Worm (Caenorhabditis elegans) whole organism, L3 larva: ENCODE data around the gene atln-1.

ENCODE experiments used
- aly-2 ChIP-seq: fragments of 150-350 bp; optimal IDR thresholded peaks from 2 replicates; lab custom pipeline; 2014; ENCODE audit warnings: missing biosample characterization, missing genetic modification characterization
- fkh-10 ChIP-seq: sonication (generic microtip); optimal IDR thresholded peaks from 2 replicates; lab custom pipeline; 2017; ENCODE audit warnings: missing biosample characterization, missing genetic modification reagents, missing genetic modification characterization
- fos-1 ChIP-seq: fragments of 150-350 bp; optimal IDR thresholded peaks from 2 replicates; lab custom pipeline; 2014; ENCODE audit warnings: missing biosample characterization, missing genetic modification characterization
- lsy-12 ChIP-seq: sonication (generic microtip); optimal IDR thresholded peaks from 2 replicates; lab custom pipeline; 2016; ENCODE audit warnings: mild to moderate bottlenecking, missing genetic modification characterization, missing compliant biosample characterization
- mdl-1 ChIP-seq: fragments of 150-350 bp; optimal IDR thresholded peaks from 2 replicates; lab custom pipeline; 2014; ENCODE audit warnings: missing biosample characterization, missing genetic modification characterization
- nhr-11 ChIP-seq: fragments of 150-350 bp; optimal IDR thresholded peaks from 2 replicates; lab custom pipeline; 2014; ENCODE audit warnings: missing biosample characterization, missing genetic modification characterization
- nhr-12 ChIP-seq: fragments of 150-350 bp; optimal IDR thresholded peaks from 2 replicates; lab custom pipeline; 2014; ENCODE audit warnings: missing biosample characterization, missing genetic modification characterization
- nhr-237 ChIP-seq: fragments of 150-350 bp; optimal IDR thresholded peaks from 2 replicates; lab custom pipeline; 2014; ENCODE audit warnings: missing biosample characterization, missing genetic modification characterization
- nhr-76 ChIP-seq: fragments of 150-350 bp; sonication (generic microtip); optimal IDR thresholded peaks from 5 replicates; lab custom pipeline; 2014; ENCODE audit warnings: missing biosample characterization, missing genetic modification characterization
- pha-4 ChIP-seq: fragments of 150-350 bp; optimal IDR thresholded peaks from 2 replicates; lab custom pipeline; 2014; ENCODE audit warnings: missing biosample characterization, missing genetic modification reagents, missing genetic modification characterization
- pqm-1 ChIP-seq: fragments of 150-350 bp; optimal IDR thresholded peaks from 2 replicates; lab custom pipeline; 2017; ENCODE audit warnings: missing biosample characterization, missing genetic modification characterization, inconsistent platforms
- skn-1 ChIP-seq: fragments of 150-350 bp; optimal IDR thresholded peaks from 2 replicates; lab custom pipeline; 2014; ENCODE audit warnings: missing biosample characterization, missing genetic modification characterization
- unc-62 ChIP-seq: fragments of 150-350 bp; sonication (generic microtip); optimal IDR thresholded peaks from 4 replicates; lab custom pipeline; 2014; ENCODE audit warnings: missing biosample characterization, missing genetic modification reagents, missing genetic modification characterization
- ztf-11 ChIP-seq: fragments of 150-350 bp; optimal IDR thresholded peaks from 2 replicates; lab custom pipeline; 2014; ENCODE audit warnings: missing biosample characterization, missing genetic modification characterization

ce11 chrIV:2776733-2777132, 11.8 kb upstream of the atln-1 start:
- no peak for TF ChIP-seq fos-1 (tag; lab: Kevin White, UChicago)
- TF ChIP-seq unc-62 (GFP tag; lab: Kevin White, UChicago) = no peak
- no peak for TF ChIP-seq ztf-11 (tag; lab: Kevin White, UChicago)
- no peak for TF ChIP-seq nhr-11 (tag; lab: Kevin White, UChicago)
- no peak for TF ChIP-seq fkh-10 (GFP tag; lab: Kevin White, UChicago)
- no peak for TF ChIP-seq pha-4 (tag; lab: Kevin White, UChicago)
- no peak for TF ChIP-seq mdl-1 (tag; lab: Kevin White, UChicago)
- TF ChIP-seq aly-2 (tag; lab: Kevin White, UChicago) = no peak
- TF ChIP-seq lsy-12 (tag; lab: Kevin White, UChicago) = no peak
- TF ChIP-seq nhr-12 (tag; lab: Kevin White, UChicago) = no peak
- no peak for TF ChIP-seq skn-1
- TF ChIP-seq nhr-76 (tag; lab: Kevin White, UChicago) = no peak
- no peak for TF ChIP-seq nhr-237 (tag; lab: Kevin White, UChicago)
- no peak for TF ChIP-seq pqm-1 (tag; lab: Kevin White, UChicago)
